Fruit fly (Drosophila melanogaster) whole organism, embryonic: ENCODE data around the gene Prx4.

Experiments
- Abd-B ChIP-seq: fragments of 200-800 bp; sonication (Bioruptor generic); optimal IDR thresholded peaks from 2 replicates; lab custom pipeline; 2018; ENCODE audit warnings: missing biosample characterization, mild to moderate bottlenecking, missing genetic modification characterization, moderate library complexity
- Atf3 ChIP-seq: fragments of 200-800 bp; sonication (Bioruptor generic); optimal IDR thresholded peaks from 3 replicates; lab custom pipeline; 2016; ENCODE audit warnings: missing biosample characterization, missing genetic modification characterization
- BEAF-32 ChIP-seq: fragments of 200-800 bp; sonication (Bioruptor generic); optimal IDR thresholded peaks from 3 replicates; lab custom pipeline; 2017; ENCODE audit warnings: missing biosample characterization, missing genetic modification characterization, mild to moderate bottlenecking, moderate library complexity, missing genetic modification reagents
- CG10431 ChIP-seq: fragments of 200-800 bp; sonication (Bioruptor generic); optimal IDR thresholded peaks from 3 replicates; lab custom pipeline; 2018; ENCODE audit warnings: missing biosample characterization, mild to moderate bottlenecking, missing genetic modification characterization
- CG11247 ChIP-seq: fragments of 200-800 bp; sonication (Bioruptor generic); IDR thresholded peaks from 2 replicates; pipeline ENCODE4 v1.3.6; 2022; ENCODE audit warnings: missing biosample characterization, missing genetic modification characterization
- CG11560 ChIP-seq: fragments of 200-800 bp; sonication (Bioruptor generic); IDR thresholded peaks from 3 replicates; pipeline ENCODE4 v1.3.6; 2022; ENCODE audit warnings: missing biosample characterization, missing genetic modification characterization
- CG11723 ChIP-seq: fragments of 200-800 bp; sonication (Bioruptor generic); optimal IDR thresholded peaks from 2 replicates; lab custom pipeline; 2017; ENCODE audit warnings: missing biosample characterization, mild to moderate bottlenecking, missing genetic modification characterization
- CG12219 ChIP-seq: fragments of 200-800 bp; sonication (Bioruptor generic); optimal IDR thresholded peaks from 3 replicates; lab custom pipeline; 2018; ENCODE audit warnings: missing biosample characterization, mild to moderate bottlenecking, missing genetic modification characterization
- CG12659 ChIP-seq: fragments of 200-800 bp; sonication (Bioruptor generic); optimal IDR thresholded peaks from 3 replicates; lab custom pipeline; 2017; ENCODE audit warnings: mild to moderate bottlenecking, missing biosample characterization, missing genetic modification reagents, missing genetic modification characterization
- CG12769 ChIP-seq: fragments of 200-800 bp; sonication (Bioruptor generic); optimal IDR thresholded peaks from 2 replicates; lab custom pipeline; 2019; ENCODE audit warnings: missing biosample characterization, mild to moderate bottlenecking, missing genetic modification characterization, moderate library complexity
- CG2199 ChIP-seq: fragments of 200-800 bp; sonication (Bioruptor generic); IDR thresholded peaks from 3 replicates; pipeline ENCODE4 v1.3.6; 2022; ENCODE audit warnings: missing biosample characterization, missing genetic modification characterization
- CG31224 ChIP-seq: fragments of 200-800 bp; sonication (Bioruptor generic); IDR thresholded peaks from 2 replicates; pipeline ENCODE4 v1.3.6; 2022; ENCODE audit warnings: missing biosample characterization, missing genetic modification characterization
- CG3407 ChIP-seq: fragments of 200-800 bp; sonication (Bioruptor generic); optimal IDR thresholded peaks from 2 replicates; lab custom pipeline; 2018; ENCODE audit warnings: missing biosample characterization, mild to moderate bottlenecking, missing genetic modification characterization
- CG34224 ChIP-seq: fragments of 200-800 bp; sonication (Bioruptor generic); IDR thresholded peaks from 3 replicates; pipeline ENCODE4 v1.3.6; 2022; ENCODE audit warnings: missing biosample characterization, missing genetic modification characterization; ENCODE audit not compliant: partially characterized antibody
- CG42726 ChIP-seq: fragments of 200-800 bp; sonication (Bioruptor generic); IDR thresholded peaks from 2 replicates; pipeline ENCODE4 v1.3.6; 2022; ENCODE audit warnings: missing biosample characterization, missing genetic modification characterization; ENCODE audit not compliant: partially characterized antibody
- CG5180 ChIP-seq: fragments of 200-800 bp; sonication (Bioruptor generic); optimal IDR thresholded peaks from 3 replicates; lab custom pipeline; 2017; ENCODE audit warnings: missing biosample characterization, missing genetic modification characterization, mild to moderate bottlenecking, moderate library complexity, missing genetic modification reagents
- CG6689 ChIP-seq: fragments of 200-800 bp; sonication (Bioruptor generic); IDR thresholded peaks from 2 replicates; pipeline ENCODE4 v1.3.6; 2022; ENCODE audit warnings: missing biosample characterization, missing genetic modification characterization
- CG6765 ChIP-seq: fragments of 200-800 bp; sonication (Bioruptor generic); optimal IDR thresholded peaks from 3 replicates; lab custom pipeline; 2017; ENCODE audit warnings: missing biosample characterization, mild to moderate bottlenecking, missing genetic modification characterization
- CG6813 ChIP-seq: fragments of 200-800 bp; sonication (Bioruptor generic); optimal IDR thresholded peaks from 2 replicates; lab custom pipeline; 2017; ENCODE audit warnings: missing biosample characterization, missing genetic modification characterization, mild to moderate bottlenecking, moderate library complexity, missing genetic modification reagents
- CG7987 ChIP-seq: fragments of 200-800 bp; sonication (Bioruptor generic); optimal IDR thresholded peaks from 2 replicates; lab custom pipeline; 2018; ENCODE audit warnings: missing biosample characterization, mild to moderate bottlenecking, missing genetic modification characterization, moderate library complexity
- CG8765 ChIP-seq: fragments of 200-800 bp; sonication (Bioruptor generic); IDR thresholded peaks from 2 replicates; pipeline ENCODE4 v1.3.6; 2022; ENCODE audit warnings: missing biosample characterization, missing genetic modification characterization
- Camta ChIP-seq: fragments of 200-800 bp; sonication (Bioruptor generic); optimal IDR thresholded peaks from 2 replicates; lab custom pipeline; 2016; ENCODE audit warnings: missing biosample characterization, missing genetic modification characterization
- CoRest ChIP-seq: fragments of 200-800 bp; sonication (Bioruptor generic); optimal IDR thresholded peaks from 3 replicates; lab custom pipeline; 2018; ENCODE audit warnings: missing biosample characterization, mild to moderate bottlenecking, missing genetic modification characterization, moderate library complexity
- E2f1 ChIP-seq: fragments of 200-800 bp; sonication (Bioruptor generic); IDR thresholded peaks from 2 replicates; pipeline ENCODE4 v1.3.6; 2022; ENCODE audit warnings: missing biosample characterization, missing genetic modification characterization
- Fer1 ChIP-seq: fragments of 200-800 bp; sonication (Bioruptor generic); optimal IDR thresholded peaks from 2 replicates; lab custom pipeline; 2017; ENCODE audit warnings: missing biosample characterization, mild to moderate bottlenecking, missing genetic modification characterization
- GATAe ChIP-seq: fragments of 200-800 bp; sonication (Bioruptor generic); conservative IDR thresholded peaks from 2 replicates; pipeline ENCODE4 v1.3.6; 2022; ENCODE audit warnings: missing biosample characterization, missing genetic modification characterization
- HHEX ChIP-seq: fragments of 200-800 bp; sonication (Bioruptor generic); optimal IDR thresholded peaks from 3 replicates; lab custom pipeline; 2017; ENCODE audit warnings: missing biosample characterization, mild to moderate bottlenecking, missing genetic modification characterization, missing genetic modification reagents
- Hmx ChIP-seq: fragments of 200-800 bp; sonication (Bioruptor generic); optimal IDR thresholded peaks from 2 replicates; lab custom pipeline; 2016; ENCODE audit warnings: missing biosample characterization, missing genetic modification characterization
- Ptx1 ChIP-seq: fragments of 200-800 bp; sonication (Bioruptor generic); IDR thresholded peaks from 2 replicates; pipeline ENCODE4 v1.3.6; 2022; ENCODE audit warnings: missing biosample characterization, missing genetic modification characterization
- Rx ChIP-seq: fragments of 200-800 bp; sonication (Bioruptor generic); IDR thresholded peaks from 2 replicates; pipeline ENCODE4 v1.3.6; 2022; ENCODE audit warnings: missing biosample characterization, missing genetic modification characterization
- ash1 ChIP-seq: fragments of 200-800 bp; sonication (Bioruptor generic); optimal IDR thresholded peaks from 2 replicates; lab custom pipeline; 2018; ENCODE audit warnings: missing biosample characterization, mild to moderate bottlenecking, missing genetic modification characterization
- dan ChIP-seq: fragments of 200-800 bp; sonication (Bioruptor generic); IDR thresholded peaks from 2 replicates; pipeline ENCODE4 v1.3.6; 2022; ENCODE audit warnings: missing biosample characterization, missing genetic modification characterization
- dati ChIP-seq: fragments of 200-800 bp; sonication (Bioruptor generic); IDR thresholded peaks from 2 replicates; pipeline ENCODE4 v1.3.6; 2022; ENCODE audit warnings: missing biosample characterization, missing genetic modification characterization
- dimm ChIP-seq: fragments of 200-800 bp; sonication (Bioruptor generic); IDR thresholded peaks from 2 replicates; pipeline ENCODE4 v1.3.6; 2022; ENCODE audit warnings: missing biosample characterization, missing genetic modification characterization
- gcm ChIP-seq: fragments of 200-800 bp; sonication (Bioruptor generic); optimal IDR thresholded peaks from 2 replicates; lab custom pipeline; 2019; ENCODE audit warnings: missing biosample characterization, mild to moderate bottlenecking, missing genetic modification characterization, moderate library complexity
- h ChIP-seq: fragments of >200 bp; optimal IDR thresholded peaks from 2 replicates; lab custom pipeline; 2017
- hbn ChIP-seq: fragments of 200-800 bp; sonication (Bioruptor generic); IDR thresholded peaks from 2 replicates; pipeline ENCODE4 v1.3.6; 2022; ENCODE audit warnings: missing biosample characterization, missing genetic modification characterization; ENCODE audit not compliant: partially characterized antibody
- hkb ChIP-seq, 2 experiments: fragments of 200-800 bp in 1 of 2; fragments of >200 bp in 1 of 2; sonication (Bioruptor generic) in 1 of 2; IDR thresholded peaks in 1 of 2; optimal IDR thresholded peaks in 1 of 2; 2 replicates each; pipeline versions ENCODE4 v1.3.6 to Lab custom; 2017 to 2022; ENCODE audit warnings: missing biosample characterization in 1 of 2, missing genetic modification characterization in 1 of 2
- klu ChIP-seq: fragments of 200-800 bp; sonication (Bioruptor generic); IDR thresholded peaks from 2 replicates; pipeline ENCODE4 v1.3.6; 2022; ENCODE audit warnings: missing biosample characterization, missing genetic modification characterization
- lilli ChIP-seq: fragments of 200-800 bp; sonication (Bioruptor generic); optimal IDR thresholded peaks from 3 replicates; lab custom pipeline; 2016; ENCODE audit warnings: missing biosample characterization, missing genetic modification characterization
- rib ChIP-seq: fragments of 200-800 bp; sonication (Bioruptor generic); IDR thresholded peaks from 2 replicates; pipeline ENCODE4 v1.3.6; 2022; ENCODE audit warnings: missing biosample characterization, missing genetic modification characterization
- scrt ChIP-seq: fragments of 200-800 bp; sonication (Bioruptor generic); optimal IDR thresholded peaks from 2 replicates; lab custom pipeline; 2018; ENCODE audit warnings: missing biosample characterization, mild to moderate bottlenecking, missing genetic modification characterization, moderate library complexity
- sr ChIP-seq: fragments of 200-800 bp; sonication (Bioruptor generic); IDR thresholded peaks from 3 replicates; pipeline ENCODE4 v1.3.6; 2022; ENCODE audit warnings: missing biosample characterization, missing genetic modification characterization
- tgo ChIP-seq: fragments of 200-800 bp; sonication (Bioruptor generic); IDR thresholded peaks from 3 replicates; pipeline ENCODE4 v1.3.6; 2022; ENCODE audit warnings: missing biosample characterization, missing genetic modification characterization
- tin ChIP-seq: fragments of 200-800 bp; sonication (Bioruptor generic); optimal IDR thresholded peaks from 3 replicates; lab custom pipeline; 2016; ENCODE audit warnings: missing biosample characterization, missing genetic modification characterization
- trh ChIP-seq: fragments of 200-800 bp; sonication (Bioruptor generic); optimal IDR thresholded peaks from 2 replicates; lab custom pipeline; 2016; ENCODE audit warnings: missing biosample characterization, missing genetic modification characterization
- zen2 ChIP-seq: fragments of 200-800 bp; sonication (Bioruptor generic); IDR thresholded peaks from 3 replicates; pipeline ENCODE4 v1.3.6; 2022; ENCODE audit warnings: missing biosample characterization, missing genetic modification characterization; ENCODE audit not compliant: partially characterized antibody

The Prx4 gene

DNA sequence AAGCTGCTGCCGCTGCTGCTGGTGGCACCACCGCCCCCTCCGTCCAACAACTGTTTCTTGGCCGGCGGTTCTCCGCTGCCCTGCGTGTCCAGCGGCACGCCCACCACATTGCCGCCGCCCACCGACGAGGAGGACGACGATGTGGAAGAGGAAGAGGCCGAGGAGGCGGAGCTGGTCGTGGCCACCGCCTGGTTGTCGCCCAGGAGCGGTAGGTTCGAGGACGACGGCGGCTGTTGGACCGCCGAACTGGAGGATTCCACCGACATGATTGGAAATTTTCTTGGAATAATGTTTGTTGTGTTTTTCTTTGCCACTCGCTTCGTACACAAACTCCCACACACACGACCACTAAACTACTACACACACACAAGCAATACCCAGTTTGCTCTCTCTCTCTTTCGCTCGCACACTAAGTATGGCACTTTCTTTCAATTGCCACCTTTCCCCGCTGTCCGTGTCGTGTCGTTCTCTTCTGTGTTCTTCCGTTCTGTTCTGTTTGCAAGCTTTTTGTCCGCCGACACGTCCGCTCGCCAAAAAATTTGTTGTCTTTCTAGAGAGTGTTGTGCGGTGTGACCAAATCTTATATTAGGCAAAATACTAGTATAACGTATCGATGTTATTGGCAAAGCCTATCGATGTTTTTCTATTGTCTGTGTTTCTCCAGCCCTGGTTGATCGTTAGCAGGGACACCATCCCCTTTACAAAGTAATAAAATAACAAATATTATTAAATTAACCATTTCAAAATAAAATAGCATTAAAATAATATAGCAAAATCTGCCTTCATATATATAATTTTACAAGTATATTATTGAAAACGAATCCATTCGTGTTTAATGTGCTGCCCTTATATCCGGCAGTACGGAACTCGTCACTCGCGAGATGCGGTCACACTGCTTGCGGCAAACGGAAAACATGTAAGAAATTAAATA is 28.4 kb downstream of the Prx4 start, which contains the start of the genes CG32486 and PAN3 (continued):
- TF ChIP-seq zen2 (GFP tag; lab: Robert Waterston, UW): peak; percentile 45; the same call in 2 of the 3 replicates
- no peak for TF ChIP-seq dati (GFP tag; lab: Robert Waterston, UW)
- no peak for TF ChIP-seq CG12219 (GFP tag; lab: Kevin White, UChicago)
- no peak for TF ChIP-seq h (lab: Kevin White, UChicago)
- TF ChIP-seq Fer1 (GFP tag; lab: Kevin White, UChicago): peak; percentile 77
- 0 out of 2 replicates have a peak, but pooled peaks have one; percentile 10 for TF ChIP-seq E2f1
- TF ChIP-seq Atf3: no peak
- TF ChIP-seq GATAe (GFP tag; lab: Robert Waterston, UW): no peak
- TF ChIP-seq Hmx (GFP tag; lab: Kevin White, UChicago): no peak
- peak; percentile 93 for TF ChIP-seq CG12659 (GFP tag; lab: Kevin White, UChicago)
- no peak for TF ChIP-seq klu
- TF ChIP-seq Ptx1 (GFP tag; lab: Robert Waterston, UW): no peak
- peak; percentile 41; the same call in 1 of the 2 replicates for TF ChIP-seq CG11247 (GFP tag; lab: Robert Waterston, UW)
- TF ChIP-seq HHEX (GFP tag; lab: Kevin White, UChicago): peak; percentile 47
- TF ChIP-seq Rx (GFP tag; lab: Robert Waterston, UW): 0 out of 2 replicates have a peak, but pooled peaks have one; percentile 33
- TF ChIP-seq CG11560 (tag; lab: Robert Waterston, UW): peak; percentile 22; the same call in 1 of the 3 replicates
- no peak for TF ChIP-seq tgo (GFP tag; lab: Robert Waterston, UW)
- TF ChIP-seq CG3407 (GFP tag; lab: Kevin White, UChicago): peak; percentile 23
- TF ChIP-seq CG11723 (GFP tag; lab: Kevin White, UChicago): peak; percentile 4
- TF ChIP-seq lilli (GFP tag; lab: Kevin White, UChicago): peak; percentile 42
- TF ChIP-seq CG6813 (GFP tag; lab: Kevin White, UChicago): peak; percentile 62
- peak; percentile 73 for TF ChIP-seq rib
- TF ChIP-seq CG42726 (GFP tag; lab: Robert Waterston, UW): peak; percentile 86
- peak; percentile 83 for TF ChIP-seq CG7987 (GFP tag; lab: Kevin White, UChicago)
- TF ChIP-seq tin: peak; percentile 14
- peak; percentile 59 for TF ChIP-seq CG34224 (GFP tag; lab: Robert Waterston, UW)
- TF ChIP-seq CG6689 (GFP tag; lab: Robert Waterston, UW): peak; percentile 17; the same call in 1 of the 2 replicates
- no peak for TF ChIP-seq CG31224 (GFP tag; lab: Robert Waterston, UW)
- peak; percentile 82 for TF ChIP-seq gcm (GFP tag; lab: Kevin White, UChicago)
- peak; percentile 85 for TF ChIP-seq sr (GFP tag; lab: Robert Waterston, UW)
- peak; percentile 25 for TF ChIP-seq CG6765 (GFP tag; lab: Kevin White, UChicago)
- TF ChIP-seq BEAF-32 (GFP tag; lab: Kevin White, UChicago): peak; percentile 98
- no peak for TF ChIP-seq trh (GFP tag; lab: Kevin White, UChicago)
- peak; percentile 13 for TF ChIP-seq Camta (GFP tag; lab: Kevin White, UChicago)
- TF ChIP-seq CG2199: 0 out of 3 replicates have a peak, but pooled peaks have one; percentile 42
- no peak for TF ChIP-seq dimm
- TF ChIP-seq CoRest (tag; lab: Kevin White, UChicago): peak; percentile 76
- TF ChIP-seq CG10431 (GFP tag; lab: Kevin White, UChicago): peak; percentile 62
- TF ChIP-seq CG5180: peak; percentile 19
- TF ChIP-seq CG12769 (tag; lab: Kevin White, UChicago): peak; percentile 84
- no peak for TF ChIP-seq dan
- TF ChIP-seq hkb (optimal IDR thresholded peaks at IDR 0.05; lab: Kevin White, UChicago): peak; percentile 82
- TF ChIP-seq hkb (GFP tag; IDR thresholded peaks at IDR 0.05; lab: Robert Waterston, UW): peak; percentile 46; the same call in 1 of the 2 replicates
- TF ChIP-seq ash1: peak; percentile 66
- TF ChIP-seq scrt: peak; percentile 67
- TF ChIP-seq CG8765 (GFP tag; lab: Robert Waterston, UW): no peak; the same call in 1 of the 2 replicates
- TF ChIP-seq hbn (GFP tag; lab: Robert Waterston, UW): peak; percentile 69
- peak; percentile 96 for TF ChIP-seq Abd-B (GFP tag; lab: Kevin White, UChicago)
